Worm (Caenorhabditis elegans): ENCODE data around the gene git-1.

The git-1 gene

ce11 chrX:10514056-10514455 is 10.6 kb upstream of the git-1 start:
- no peak for TF ChIP-seq unc-62 (GFP tag; optimal IDR thresholded peaks at IDR 0.05)

ce11 chrX:10514834-10515233 is 9.9 kb upstream of the git-1 start:
- no peak for TF ChIP-seq unc-62 (GFP tag; optimal IDR thresholded peaks at IDR 0.05)

- TF ChIP-seq unc-62 (GFP tag; optimal IDR thresholded peaks at IDR 0.05) = no peak
Measured at ce11 chrX:10516549-10516948, 8.1 kb upstream of the git-1 start.

ce11 chrX:10520185-10520584 is 4.5 kb upstream of the git-1 start:
- no peak for TF ChIP-seq unc-62 (GFP tag; optimal IDR thresholded peaks at IDR 0.05)

ce11 chrX:10521313-10521712 is 3.4 kb upstream of the git-1 start, which contains the start of gene F14F3.4:
F14F3.4 (minus strand) TSS chrX:10521413.
- no peak for TF ChIP-seq unc-62 (GFP tag; optimal IDR thresholded peaks at IDR 0.05)

- TF ChIP-seq unc-62 (GFP tag; optimal IDR thresholded peaks at IDR 0.05) = no peak
Measured at ce11 chrX:10527414-10527813, 2.7 kb downstream of the git-1 start.

- no peak for TF ChIP-seq unc-62 (GFP tag; optimal IDR thresholded peaks at IDR 0.05)
Measured at ce11 chrX:10528993-10529392, 4.3 kb downstream of the git-1 start, which contains the start of the genes F14F3.5 and slcf-1. F14F3.5 (minus strand) TSS chrX:10529226. slcf-1 (plus strand) TSS chrX:10529294.

- no peak for TF ChIP-seq unc-62 (GFP tag; optimal IDR thresholded peaks at IDR 0.05)
Measured at ce11 chrX:10532180-10532833, 7.6 kb downstream of the git-1 start.

- TF ChIP-seq unc-62 (GFP tag; optimal IDR thresholded peaks at IDR 0.05) = no peak
Measured at ce11 chrX:10533447-10533846, 8.7 kb downstream of the git-1 start, which contains the start of gene glo-3. glo-3 (plus strand) TSS chrX:10533699.

ce11 chrX:10534625-10535244 is 10.0 kb downstream of the git-1 start:
- TF ChIP-seq unc-62 (GFP tag; optimal IDR thresholded peaks at IDR 0.05) = no peak

ce11 chrX:10541789-10542188 is 17.1 kb downstream of the git-1 start:
- TF ChIP-seq unc-62 (GFP tag; optimal IDR thresholded peaks at IDR 0.05) = no peak

- TF ChIP-seq unc-62 (GFP tag; optimal IDR thresholded peaks at IDR 0.05) = no peak
Measured at ce11 chrX:10542313-10543048, 17.8 kb downstream of the git-1 start, which contains the start of the genes F59F5.3 and F59F5.4. F59F5.3 (minus strand) TSS chrX:10542413. F59F5.4 (plus strand) TSS chrX:10542998.

- no peak for TF ChIP-seq unc-62 (GFP tag; optimal IDR thresholded peaks at IDR 0.05)
Measured at ce11 chrX:10545716-10546115, 21.0 kb downstream of the git-1 start, which contains the start of gene F59F5.5. F59F5.5 (plus strand) TSS chrX:10546016.

- no peak for TF ChIP-seq unc-62 (GFP tag; optimal IDR thresholded peaks at IDR 0.05)
Measured at ce11 chrX:10553048-10553447, 28.4 kb downstream of the git-1 start.

ce11 chrX:10555189-10555964 is 30.7 kb downstream of the git-1 start, which contains the start of gene syd-2:
syd-2 (minus strand) TSS chrX:10555239.
- no peak for TF ChIP-seq unc-62 (GFP tag; optimal IDR thresholded peaks at IDR 0.05)

- no peak for TF ChIP-seq unc-62 (GFP tag; optimal IDR thresholded peaks at IDR 0.05)
Measured at ce11 chrX:10556764-10557163, 32.1 kb downstream of the git-1 start.
